Worm (Caenorhabditis elegans): Measurements from ENCODE around the gene pals-21.
"Not testable (repeated sequence)": the region's sequence is repeated elsewhere in the genome, so short reads cannot be mapped to it uniquely, and the experiment has no call there.

pals-21 gene

ce11 chrIII:1383483-1383882 is 3.0 kb upstream of the pals-21 start:
- TF ChIP-seq him-1 (tag; optimal IDR thresholded peaks at IDR 0.05) (no peak), W03F9.2 (tag; optimal IDR thresholded peaks at IDR 0.05) (no peak), dao-5 (tag; optimal IDR thresholded peaks at IDR 0.05) (no peak)

DNA sequence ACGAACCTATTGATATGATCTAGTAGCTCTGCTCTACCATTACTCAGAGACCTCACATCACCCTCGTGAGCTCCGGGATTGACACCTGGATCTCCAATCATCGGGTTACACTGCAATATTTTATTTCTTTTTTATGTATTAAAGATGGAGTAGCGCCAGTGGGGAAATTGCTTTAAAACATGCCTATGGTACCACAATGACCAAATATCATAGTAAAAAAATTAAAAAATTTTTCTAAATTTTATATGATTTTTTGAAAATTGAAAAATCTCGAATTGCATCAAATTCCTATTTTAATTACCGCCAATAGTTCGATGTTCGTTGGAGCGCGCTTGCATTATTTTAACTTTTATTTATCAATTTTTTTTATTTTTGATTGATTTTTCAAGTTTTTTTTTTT is 2.5 kb downstream of the pals-21 start, which contains the start of gene pals-40:
Gene pals-40, minus strand, starts transcription at position 101 of the 400 bp plus-strand sequence.
- TF ChIP-seq him-1, W03F9.2, dao-5 (tag; optimal IDR thresholded peaks at IDR 0.05): not testable (repeated sequence)

DNA sequence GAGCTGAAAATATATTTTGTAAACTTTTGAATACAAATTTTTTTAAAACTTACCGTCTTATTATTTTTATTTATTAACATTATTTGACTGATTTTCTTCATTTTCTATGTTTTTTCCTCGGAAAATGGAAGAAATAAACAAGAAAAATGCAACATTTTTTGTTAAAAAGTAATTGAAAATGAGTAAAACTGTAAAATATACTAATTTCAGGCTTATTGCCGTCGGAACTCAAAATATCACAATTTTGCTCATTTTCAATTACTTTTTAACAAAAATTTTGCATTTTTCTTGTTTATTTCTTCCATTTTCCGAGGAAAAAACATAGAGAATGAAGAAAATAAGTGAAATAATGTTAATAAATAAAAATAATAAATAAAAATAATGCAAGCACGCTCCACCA is 4.9 kb downstream of the pals-21 start, which contains the start of gene Y82E9BR.10:
Gene Y82E9BR.10, minus strand, starts transcription at position 101 of the 400 bp plus-strand sequence.
- TF ChIP-seq dao-5, him-1, W03F9.2 (tag; optimal IDR thresholded peaks at IDR 0.05): not testable (repeated sequence)

DNA sequence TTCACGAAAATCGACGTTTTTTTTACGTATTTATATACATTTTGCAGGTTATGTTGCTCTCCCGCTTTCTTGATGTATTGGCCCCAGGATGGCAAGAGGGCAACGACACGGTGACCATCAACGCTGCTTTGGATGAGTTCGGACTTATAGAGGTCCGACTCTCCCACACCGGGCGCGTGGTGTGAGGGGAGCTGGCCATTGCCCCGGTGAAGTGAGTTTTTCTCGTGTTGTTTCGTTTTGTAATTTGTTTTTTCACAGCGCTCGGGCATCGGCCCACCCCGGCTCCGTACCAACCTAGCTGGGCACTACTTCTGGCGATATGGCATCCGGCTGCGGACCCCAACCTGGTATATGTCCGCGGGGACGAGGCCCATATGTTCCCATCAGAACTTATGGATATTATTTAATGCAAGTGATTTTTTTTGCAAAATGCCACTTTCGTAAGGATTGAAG is 6.1 kb downstream of the pals-21 start, which contains the start of gene Y82E9BR.20:
Gene Y82E9BR.20, plus strand, starts transcription at position 51 of the 453 bp plus-strand sequence.
- no peak for TF ChIP-seq dao-5 (tag; optimal IDR thresholded peaks at IDR 0.05)
- TF ChIP-seq him-1 (tag; optimal IDR thresholded peaks at IDR 0.05), result no peak
- TF ChIP-seq W03F9.2 (tag; optimal IDR thresholded peaks at IDR 0.05), result no peak

DNA sequence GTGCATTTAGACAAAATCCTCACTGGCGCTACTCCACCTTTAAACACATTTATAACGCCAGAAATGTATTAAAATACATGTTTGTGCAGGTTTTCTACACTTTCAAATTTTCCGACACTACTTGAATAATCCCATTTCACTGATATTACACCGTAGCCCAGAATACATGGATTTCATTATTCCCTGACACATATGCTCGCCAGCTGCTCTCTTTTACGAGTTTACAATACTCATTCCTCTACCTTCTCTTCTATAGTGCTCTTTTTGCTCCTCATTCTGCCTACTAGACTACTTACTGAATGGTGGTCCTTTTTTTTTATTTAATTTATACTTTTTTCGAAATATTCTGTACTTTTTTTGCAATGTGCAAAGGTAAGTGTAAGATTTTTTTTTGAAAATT is 7.9 kb downstream of the pals-21 start:
- TF ChIP-seq W03F9.2 (tag; optimal IDR thresholded peaks at IDR 0.05) (no peak), him-1 (tag; optimal IDR thresholded peaks at IDR 0.05) (no peak), dao-5 (tag; optimal IDR thresholded peaks at IDR 0.05) (no peak)

DNA sequence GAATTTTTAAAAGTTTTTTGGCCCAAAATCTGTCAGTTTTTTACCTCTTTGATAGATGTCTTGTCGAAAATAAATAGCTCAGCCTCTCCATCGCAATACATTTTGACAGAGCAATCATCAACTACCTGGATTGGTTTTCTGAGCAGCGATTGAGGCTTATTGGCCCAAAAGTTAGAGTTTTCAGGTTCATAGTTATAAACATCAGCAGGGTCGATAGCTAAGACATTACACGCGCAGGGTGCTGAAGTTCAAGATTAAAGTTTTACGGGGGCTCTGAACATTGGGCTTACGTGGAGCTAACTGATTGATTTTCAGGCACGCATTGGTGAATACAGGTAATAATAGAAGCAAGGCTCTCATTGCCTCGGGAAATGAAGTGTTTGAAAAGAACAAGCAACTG is 20.8 kb downstream of the pals-21 start, which contains the start of gene Y82E9BR.9:
Gene Y82E9BR.9, minus strand, starts transcription at position 101 of the 400 bp plus-strand sequence.
- TF ChIP-seq W03F9.2 (tag; optimal IDR thresholded peaks at IDR 0.05) (no peak), dao-5 (tag; optimal IDR thresholded peaks at IDR 0.05) (no peak), him-1 (tag; optimal IDR thresholded peaks at IDR 0.05) (no peak)

DNA sequence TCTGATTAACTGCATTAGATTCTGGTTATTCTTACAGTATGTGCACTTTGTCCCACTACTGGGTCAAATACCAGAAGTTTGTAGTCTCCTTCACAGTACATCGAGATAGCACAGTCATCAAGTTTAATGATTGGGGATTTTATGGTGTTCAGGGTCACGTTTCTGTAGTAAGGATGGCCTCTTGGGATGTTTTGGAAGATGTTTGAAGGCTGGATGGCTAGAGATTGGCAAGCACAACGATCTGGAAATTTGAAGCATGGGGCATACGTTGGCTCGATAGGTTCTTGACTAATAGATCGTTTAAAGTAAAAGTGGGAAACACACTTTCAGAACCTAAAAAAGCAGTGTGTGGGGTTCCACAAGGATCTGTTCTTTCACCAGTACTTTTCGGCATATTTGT is 22.5 kb downstream of the pals-21 start, which contains the start of gene Y82E9BR.8:
Gene Y82E9BR.8, minus strand, starts transcription at position 101 of the 400 bp plus-strand sequence.
- TF ChIP-seq dao-5, W03F9.2, him-1 (tag; optimal IDR thresholded peaks at IDR 0.05): not testable (repeated sequence)

- no peak for TF ChIP-seq dao-5 (tag; optimal IDR thresholded peaks at IDR 0.05)
Measured at ce11 chrIII:1355320-1355719, 25.1 kb downstream of the pals-21 start, which contains the start of gene Y82E9BL.1. Gene Y82E9BL.1, minus strand, starts transcription at chrIII:1355420.

DNA sequence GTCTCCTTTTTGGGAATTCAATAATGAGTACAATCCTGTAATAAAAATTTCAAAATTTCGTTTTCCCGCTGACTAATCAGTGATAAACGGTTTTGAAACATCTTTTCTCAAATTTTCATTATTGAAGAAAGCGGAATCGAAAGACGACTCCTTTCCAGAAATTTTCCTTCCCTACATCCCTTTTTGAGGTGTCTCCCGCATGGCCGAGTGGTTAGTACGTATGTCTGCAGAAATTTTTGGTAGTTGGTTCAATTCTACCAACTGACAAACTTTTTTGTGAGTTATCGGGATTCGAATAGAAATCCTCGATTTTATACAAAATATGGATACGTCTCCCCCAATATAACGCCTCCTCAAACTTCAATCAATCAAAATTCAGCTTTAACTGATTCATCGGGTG is 25.9 kb downstream of the pals-21 start:
- TF ChIP-seq W03F9.2 (tag; optimal IDR thresholded peaks at IDR 0.05), result no peak
- TF ChIP-seq dao-5 (tag; optimal IDR thresholded peaks at IDR 0.05), result no peak
- no peak for TF ChIP-seq him-1 (tag; optimal IDR thresholded peaks at IDR 0.05)

DNA sequence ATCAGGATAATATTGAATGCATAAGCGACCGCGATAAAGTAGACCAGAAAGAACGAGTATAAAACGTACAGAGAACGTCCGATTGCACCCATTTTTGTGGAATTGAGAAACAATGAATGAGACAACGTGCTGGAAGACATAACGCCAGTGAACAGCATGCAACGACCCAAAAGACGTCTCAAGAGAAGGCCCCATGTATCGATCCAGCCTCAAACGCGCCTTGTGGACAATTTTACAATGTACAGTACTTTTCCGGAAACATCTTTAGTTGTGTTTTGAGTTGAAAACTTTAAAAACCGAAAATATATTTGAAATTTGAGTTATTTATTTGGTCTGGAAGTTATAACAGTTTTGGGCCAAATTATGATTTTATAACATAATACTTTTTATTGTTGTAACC is 29.7 kb downstream of the pals-21 start, which contains the start of gene Y82E9BL.3:
Gene Y82E9BL.3, minus strand, starts transcription at position 101 of the 400 bp plus-strand sequence.
- TF ChIP-seq W03F9.2 (tag; optimal IDR thresholded peaks at IDR 0.05) (no peak), him-1 (tag; optimal IDR thresholded peaks at IDR 0.05) (no peak), dao-5 (tag; optimal IDR thresholded peaks at IDR 0.05) (no peak)

DNA sequence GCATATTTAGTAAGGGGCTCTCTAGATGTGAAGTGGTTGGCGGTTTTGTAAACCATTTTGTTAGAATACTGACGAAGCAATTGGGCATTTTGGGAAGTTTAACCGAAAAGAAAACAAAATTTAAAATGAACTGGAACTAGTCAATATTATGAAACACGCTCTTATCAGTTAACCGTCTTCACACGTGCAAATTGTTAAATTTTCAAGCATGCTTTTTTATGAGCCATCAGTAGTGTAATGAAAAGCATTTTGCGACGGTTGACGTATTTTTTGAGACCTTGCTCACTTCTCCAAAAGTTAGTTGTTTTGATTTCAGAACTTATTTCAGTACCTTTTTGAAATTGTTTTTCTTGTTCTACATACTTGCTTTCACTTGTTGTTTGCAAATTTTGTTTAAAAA is 31.1 kb downstream of the pals-21 start, which contains the start of gene fbxa-25:
Gene fbxa-25, minus strand, starts transcription at position 138 of the 400 bp plus-strand sequence.
- TF ChIP-seq dao-5 (tag; optimal IDR thresholded peaks at IDR 0.05) (no peak), W03F9.2 (tag; optimal IDR thresholded peaks at IDR 0.05) (no peak), him-1 (tag; optimal IDR thresholded peaks at IDR 0.05) (no peak)

ce11 chrIII:1347539-1347938 is 32.9 kb downstream of the pals-21 start, which contains the start of gene Y82E9BL.5:
Gene Y82E9BL.5, minus strand, starts transcription at chrIII:1347639.
- TF ChIP-seq dao-5 (tag; optimal IDR thresholded peaks at IDR 0.05), result no peak
- no peak for TF ChIP-seq him-1 (tag; optimal IDR thresholded peaks at IDR 0.05)
- no peak for TF ChIP-seq W03F9.2 (tag; optimal IDR thresholded peaks at IDR 0.05)

- TF ChIP-seq W03F9.2 (tag; optimal IDR thresholded peaks at IDR 0.05) (no peak), dao-5 (tag; optimal IDR thresholded peaks at IDR 0.05) (no peak), him-1 (tag; optimal IDR thresholded peaks at IDR 0.05) (no peak)
Measured at ce11 chrIII:1347003-1347402, 33.4 kb downstream of the pals-21 start.

ce11 chrIII:1345694-1346093 is 34.7 kb downstream of the pals-21 start, which contains the start of gene Y82E9BL.6:
Gene Y82E9BL.6, minus strand, starts transcription at chrIII:1345794.
- no peak for TF ChIP-seq him-1 (tag; optimal IDR thresholded peaks at IDR 0.05)
- no peak for TF ChIP-seq dao-5 (tag; optimal IDR thresholded peaks at IDR 0.05)
- no peak for TF ChIP-seq W03F9.2 (tag; optimal IDR thresholded peaks at IDR 0.05)
